Fruit fly (Drosophila melanogaster) Kc167 (cell line): ENCODE results near the gene Polr1C.

Source experiments
- Myc ChIP-seq: fragments of >200 bp; optimal IDR thresholded peaks from 2 replicates; lab custom pipeline; 2017; ENCODE audit warnings: missing external identifiers
- Sin3A ChIP-seq: fragments of >200 bp; optimal IDR thresholded peaks from 2 replicates; lab custom pipeline; 2018; ENCODE audit warnings: missing external identifiers
- h ChIP-seq: fragments of >200 bp; optimal IDR thresholded peaks from 3 replicates; lab custom pipeline; 2018; ENCODE audit warnings: missing external identifiers
- insv ChIP-seq: fragments of >200 bp; optimal IDR thresholded peaks from 3 replicates; lab custom pipeline; 2018; ENCODE audit warnings: missing external identifiers
- psq ChIP-seq: fragments of >200 bp; optimal IDR thresholded peaks from 2 replicates; lab custom pipeline; 2017; ENCODE audit warnings: missing external identifiers
- ttk ChIP-seq: sonication (Bioruptor generic); optimal IDR thresholded peaks from 2 replicates; lab custom pipeline; 2017; ENCODE audit warnings: missing external identifiers

The Polr1C gene

DNA sequence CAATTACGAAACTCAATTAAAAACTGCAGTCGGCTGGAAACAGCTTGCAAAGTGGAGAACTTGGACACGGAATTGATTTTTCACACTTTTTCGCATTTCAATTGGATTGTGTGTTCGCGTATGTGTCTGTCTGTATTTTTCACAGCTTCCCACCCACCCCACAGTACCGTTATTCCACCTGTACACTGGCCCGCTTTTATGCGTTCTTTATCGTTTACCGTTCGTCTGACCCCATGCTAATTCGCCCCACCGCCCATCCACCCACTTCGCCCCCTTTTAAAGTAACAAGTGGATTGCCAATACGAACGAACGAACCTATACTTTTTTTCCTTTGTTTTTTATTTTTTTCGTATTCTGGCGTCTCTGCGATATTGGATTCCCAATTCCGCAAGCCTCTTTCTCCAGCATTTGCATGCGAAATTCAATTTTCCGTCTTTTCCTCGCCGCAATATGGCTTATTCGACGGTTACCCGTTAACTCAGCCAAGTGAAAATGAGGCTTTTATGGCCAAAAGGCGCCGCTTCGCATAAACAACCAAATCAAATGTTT is 13.4 kb downstream of the Polr1C start:
- no peak for TF ChIP-seq Sin3A (lab: Kevin White, UChicago)
- no peak for TF ChIP-seq ttk
- TF ChIP-seq insv (lab: Kevin White, UChicago) = no peak
- no peak for TF ChIP-seq h (lab: Kevin White, UChicago)
- no peak for TF ChIP-seq psq (lab: Kevin White, UChicago)
- no peak for TF ChIP-seq Myc (lab: Kevin White, UChicago)

dm6 chr2L:4995010-4995836 is 26.4 kb downstream of the Polr1C start:
- no peak for TF ChIP-seq insv (lab: Kevin White, UChicago)
- TF ChIP-seq ttk = no peak
- no peak for TF ChIP-seq h (lab: Kevin White, UChicago)
- TF ChIP-seq Myc (lab: Kevin White, UChicago) = no peak
- TF ChIP-seq psq (lab: Kevin White, UChicago) = no peak
- TF ChIP-seq Sin3A (lab: Kevin White, UChicago) = no peak

DNA sequence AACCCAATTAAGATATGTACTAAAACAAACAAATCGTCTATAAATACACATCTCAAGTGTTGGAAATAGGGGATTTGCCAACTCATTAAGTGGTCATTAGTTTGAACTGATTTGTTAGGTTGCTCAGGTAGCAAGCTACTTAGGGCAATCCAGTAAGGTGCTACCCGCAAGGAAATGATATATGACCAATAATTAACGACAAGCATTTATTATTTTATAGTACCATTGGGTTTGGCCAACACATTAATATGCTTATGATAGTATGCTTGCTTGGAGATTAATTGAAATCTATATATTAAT is 27.0 kb downstream of the Polr1C start:
- no peak for TF ChIP-seq h (lab: Kevin White, UChicago)
- no peak for TF ChIP-seq Myc (lab: Kevin White, UChicago)
- TF ChIP-seq insv (lab: Kevin White, UChicago) = no peak
- no peak for TF ChIP-seq psq (lab: Kevin White, UChicago)
- TF ChIP-seq ttk = no peak
- TF ChIP-seq Sin3A (lab: Kevin White, UChicago) = no peak

- TF ChIP-seq ttk (no peak), insv (lab: Kevin White, UChicago) (no peak), Sin3A (lab: Kevin White, UChicago) (no peak), psq (lab: Kevin White, UChicago) (no peak), Myc (lab: Kevin White, UChicago) (no peak), h (lab: Kevin White, UChicago) (no peak)
These were observed 27.6 kb downstream of the Polr1C start for dm6 chr2L:4996283-4996922.

DNA sequence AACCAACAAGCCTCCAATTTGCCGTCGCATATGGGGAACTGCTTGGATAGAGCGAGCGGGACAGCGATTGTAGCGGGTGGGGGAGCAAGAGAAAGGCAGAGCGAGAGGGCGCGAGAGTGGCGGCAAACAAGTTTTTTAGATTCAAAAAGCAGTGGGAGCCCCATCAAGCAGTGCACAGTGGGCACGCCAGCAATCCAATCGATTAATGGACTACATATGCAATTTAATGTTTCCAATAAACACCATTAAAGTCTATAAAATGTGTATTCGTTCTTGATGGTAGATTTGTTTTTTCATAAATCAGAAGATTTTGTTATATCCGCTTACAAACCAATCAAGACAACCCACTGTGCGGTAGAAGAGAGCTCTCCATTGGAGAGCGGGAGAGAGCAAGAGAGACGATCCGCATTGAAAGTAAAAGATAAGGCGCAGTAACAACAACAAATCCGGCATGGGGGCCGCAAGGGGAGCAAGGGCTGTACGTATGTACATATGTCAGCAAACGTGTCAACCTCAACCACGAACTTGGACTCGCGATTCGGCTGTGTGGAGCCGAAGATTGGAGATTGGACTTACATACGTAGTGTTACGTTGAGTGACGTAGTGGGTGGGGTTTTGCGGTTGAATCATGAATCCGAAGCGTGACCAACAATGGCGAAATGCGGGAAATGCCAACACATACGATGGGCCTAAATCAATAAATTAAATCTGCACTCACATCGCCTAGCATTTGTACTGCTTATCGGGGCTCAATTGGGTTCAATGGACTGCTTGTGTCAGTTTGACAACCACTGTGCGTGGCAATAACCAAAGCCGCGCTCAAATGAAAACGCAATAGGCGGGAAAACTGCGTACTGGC is 28.8 kb downstream of the Polr1C start:
- TF ChIP-seq psq (lab: Kevin White, UChicago) = no peak

- TF ChIP-seq ttk (no peak), Myc (lab: Kevin White, UChicago) (no peak), Sin3A (lab: Kevin White, UChicago) (no peak), psq (lab: Kevin White, UChicago) (no peak), h (lab: Kevin White, UChicago) (no peak), insv (lab: Kevin White, UChicago) (no peak)
These were observed 29.4 kb downstream of the Polr1C start for dm6 chr2L:4998260-4998560.

DNA sequence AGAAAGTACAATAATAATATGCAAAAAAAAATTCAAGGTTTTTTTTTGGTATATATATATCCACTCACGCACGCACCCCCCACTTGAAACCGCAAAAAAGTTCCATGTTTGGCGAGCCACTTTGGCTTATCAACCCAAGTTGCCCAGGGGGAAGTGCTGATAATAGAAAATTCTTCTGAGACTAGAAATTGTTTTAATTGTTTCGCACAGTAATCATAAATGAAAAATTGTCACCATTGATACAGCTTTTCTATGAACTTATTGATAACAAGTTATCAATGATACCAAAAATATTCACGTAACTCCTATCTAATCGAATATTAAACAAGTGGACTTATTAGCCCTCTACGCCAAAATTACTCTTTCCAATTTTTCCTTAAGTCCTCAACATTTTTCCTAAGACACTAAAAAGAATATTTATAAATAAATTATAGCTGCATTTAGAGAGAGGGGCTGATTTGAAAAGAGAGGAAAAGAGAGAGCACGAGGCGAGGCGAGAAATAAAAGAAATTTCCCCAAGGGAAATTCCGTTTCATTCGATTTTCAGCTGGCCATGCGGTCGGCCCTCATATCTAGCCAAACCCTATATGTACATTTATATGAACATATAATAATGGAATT is 29.9 kb downstream of the Polr1C start:
- TF ChIP-seq Sin3A (lab: Kevin White, UChicago) = no peak

DNA sequence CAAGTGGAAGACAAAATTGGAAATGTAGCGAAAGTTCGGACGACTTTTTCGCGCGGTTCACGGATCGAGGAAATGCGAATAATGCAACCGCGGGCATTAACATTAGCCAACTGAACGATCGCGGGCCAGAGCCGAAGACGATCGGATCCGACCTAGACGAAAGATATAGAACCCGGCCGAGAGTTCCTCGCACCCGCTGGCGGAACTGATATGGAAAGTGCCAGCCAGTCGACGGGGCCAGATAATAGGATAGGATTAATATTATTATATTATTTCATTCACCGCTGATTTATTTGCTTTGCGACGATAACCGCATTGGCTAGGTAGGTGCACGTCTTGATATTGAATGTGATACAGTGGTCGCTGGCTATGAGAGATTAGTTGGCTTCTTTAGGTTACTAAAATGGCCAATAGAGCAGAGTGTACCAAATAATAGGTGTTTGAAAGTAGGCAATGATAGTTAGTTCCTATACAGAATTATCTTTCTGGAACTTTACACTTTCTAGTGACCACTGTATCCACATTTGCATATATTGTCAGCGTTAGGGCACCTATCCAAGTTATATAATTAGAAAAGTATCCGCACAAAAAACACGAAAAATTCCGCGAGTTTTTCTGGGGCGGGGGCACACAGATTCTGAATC is 30.7 kb downstream of the Polr1C start:
- no peak for TF ChIP-seq h (lab: Kevin White, UChicago)
- TF ChIP-seq insv (lab: Kevin White, UChicago) = no peak
- TF ChIP-seq Myc (lab: Kevin White, UChicago) = no peak
- no peak for TF ChIP-seq ttk
- TF ChIP-seq psq (lab: Kevin White, UChicago) = no peak
- TF ChIP-seq Sin3A (lab: Kevin White, UChicago) = no peak

- TF ChIP-seq Myc (lab: Kevin White, UChicago) = no peak
- TF ChIP-seq ttk = no peak
- no peak for TF ChIP-seq psq (lab: Kevin White, UChicago)
- TF ChIP-seq insv (lab: Kevin White, UChicago) = no peak
- no peak for TF ChIP-seq Sin3A (lab: Kevin White, UChicago)
- no peak for TF ChIP-seq h (lab: Kevin White, UChicago)
These were observed 31.6 kb downstream of the Polr1C start for dm6 chr2L:5000287-5000871.

dm6 chr2L:5000919-5001581 is 32.2 kb downstream of the Polr1C start:
- TF ChIP-seq h (lab: Kevin White, UChicago) (no peak), Myc (lab: Kevin White, UChicago) (no peak), ttk (no peak), Sin3A (lab: Kevin White, UChicago) (no peak), psq (lab: Kevin White, UChicago) (no peak), insv (lab: Kevin White, UChicago) (no peak)
